Worm (Caenorhabditis elegans) whole organism, L4/young adult: ENCODE data around the gene ccch-3.

Experiments
- W03F9.2 ChIP-seq: fragments of 150-350 bp; optimal IDR thresholded peaks from 2 replicates; lab custom pipeline; 2014; ENCODE audit warnings: missing biosample characterization, missing genetic modification characterization
- dao-5 ChIP-seq: sonication (generic microtip); optimal IDR thresholded peaks from 2 replicates; lab custom pipeline; 2016; ENCODE audit warnings: missing genotype, missing genetic modification characterization, moderate library complexity, missing compliant biosample characterization
- him-1 ChIP-seq: sonication (generic microtip); optimal IDR thresholded peaks from 2 replicates; lab custom pipeline; 2016; ENCODE audit warnings: missing genotype, missing genetic modification reagents, missing genetic modification characterization, missing compliant biosample characterization

ccch-3 gene

ce11 chrV:12670607-12671006 is 11.1 kb upstream of the ccch-3 start, which contains the start of gene srx-116:
Gene srx-116, plus strand, starts transcription at chrV:12670907.
- TF ChIP-seq W03F9.2 (tag; lab: Kevin White, UChicago): no peak
- no peak for TF ChIP-seq him-1 (tag; lab: Kevin White, UChicago)
- no peak for TF ChIP-seq dao-5 (tag; lab: Kevin White, UChicago)

ce11 chrV:12667926-12668325 is 8.4 kb upstream of the ccch-3 start, which contains the start of gene W05B10.4:
Gene W05B10.4, plus strand, starts transcription at chrV:12668226.
- no peak for TF ChIP-seq W03F9.2 (tag; lab: Kevin White, UChicago)
- no peak for TF ChIP-seq dao-5 (tag; lab: Kevin White, UChicago)
- no peak for TF ChIP-seq him-1 (tag; lab: Kevin White, UChicago)

ce11 chrV:12667397-12667796 is 7.9 kb upstream of the ccch-3 start:
- TF ChIP-seq W03F9.2 (tag; lab: Kevin White, UChicago): no peak
- no peak for TF ChIP-seq dao-5 (tag; lab: Kevin White, UChicago)
- no peak for TF ChIP-seq him-1 (tag; lab: Kevin White, UChicago)

- no peak for TF ChIP-seq W03F9.2 (tag; lab: Kevin White, UChicago)
- TF ChIP-seq dao-5 (tag; lab: Kevin White, UChicago): no peak
- no peak for TF ChIP-seq him-1 (tag; lab: Kevin White, UChicago)
These were observed 3.9 kb upstream of the ccch-3 start for ce11 chrV:12663386-12663785.

- no peak for TF ChIP-seq W03F9.2 (tag; lab: Kevin White, UChicago)
- no peak for TF ChIP-seq dao-5 (tag; lab: Kevin White, UChicago)
- TF ChIP-seq him-1 (tag; lab: Kevin White, UChicago): no peak
These were observed 2.1 kb upstream of the ccch-3 start, which contains the start of gene W05B10.3 for ce11 chrV:12661619-12662018. Gene W05B10.3, minus strand, starts transcription at chrV:12661719.

ce11 chrV:12660280-12660818 is 862 bp upstream of the ccch-3 start, which contains the start of gene his-74:
Gene his-74, minus strand, starts transcription at chrV:12660330.
- TF ChIP-seq W03F9.2 (tag; lab: Kevin White, UChicago) (no peak), him-1 (tag; lab: Kevin White, UChicago) (no peak), dao-5 (tag; lab: Kevin White, UChicago) (no peak)

ce11 chrV:12658142-12658541 is 1.3 kb downstream of the ccch-3 start, which contains the start of gene W05B10.6:
Gene W05B10.6, minus strand, starts transcription at chrV:12658242.
- TF ChIP-seq him-1 (tag; lab: Kevin White, UChicago) (no peak), dao-5 (tag; lab: Kevin White, UChicago) (no peak), W03F9.2 (tag; lab: Kevin White, UChicago) (no peak)

- peak; percentile 50 for TF ChIP-seq W03F9.2 (tag; lab: Kevin White, UChicago)
- TF ChIP-seq him-1 (tag; lab: Kevin White, UChicago): no peak
These were observed 9.9 kb downstream of the ccch-3 start, which contains the start of gene lin-25 for ce11 chrV:12649636-12650035. Gene lin-25, plus strand, starts transcription at chrV:12649925.

- no peak for TF ChIP-seq W03F9.2 (tag; lab: Kevin White, UChicago)
- TF ChIP-seq him-1 (tag; lab: Kevin White, UChicago): no peak
- TF ChIP-seq dao-5 (tag; lab: Kevin White, UChicago): no peak
These were observed 10.3 kb downstream of the ccch-3 start, which contains the start of gene gpa-9 for ce11 chrV:12649213-12649612. Gene gpa-9, minus strand, starts transcription at chrV:12649313.

ce11 chrV:12644500-12644899 is 15.0 kb downstream of the ccch-3 start, which contains the start of gene F56H9.8:
Gene F56H9.8, plus strand, starts transcription at chrV:12644800.
- no peak for TF ChIP-seq dao-5 (tag; lab: Kevin White, UChicago)

ce11 chrV:12640384-12640783 is 19.1 kb downstream of the ccch-3 start, which contains the start of gene gpa-8:
Gene gpa-8, minus strand, starts transcription at chrV:12640484.
- TF ChIP-seq dao-5 (tag; lab: Kevin White, UChicago) (no peak), W03F9.2 (tag; lab: Kevin White, UChicago) (no peak), him-1 (tag; lab: Kevin White, UChicago) (no peak)

ce11 chrV:12637764-12638502 is 21.6 kb downstream of the ccch-3 start:
- no peak for TF ChIP-seq W03F9.2 (tag; lab: Kevin White, UChicago)
- no peak for TF ChIP-seq dao-5 (tag; lab: Kevin White, UChicago)
- no peak for TF ChIP-seq him-1 (tag; lab: Kevin White, UChicago)

ce11 chrV:12637238-12637690 is 22.2 kb downstream of the ccch-3 start, which contains the start of gene F56H9.2:
Gene F56H9.2, plus strand, starts transcription at chrV:12637663.
- no peak for TF ChIP-seq him-1 (tag; lab: Kevin White, UChicago)
- TF ChIP-seq W03F9.2 (tag; lab: Kevin White, UChicago): no peak
- TF ChIP-seq dao-5 (tag; lab: Kevin White, UChicago): no peak
